Worm (Caenorhabditis elegans) whole organism, mixed stage, embryonic: ENCODE results near the gene F13B12.7.

Experiments
- ces-1 ChIP-seq: fragments of 150-350 bp; optimal IDR thresholded peaks from 2 replicates; lab custom pipeline; 2014; ENCODE audit warnings: missing biosample characterization, missing genetic modification reagents, missing genetic modification characterization
- elt-1 ChIP-seq: sonication (generic microtip); optimal IDR thresholded peaks from 2 replicates; lab custom pipeline; 2017; ENCODE audit warnings: missing genetic modification characterization, mild to moderate bottlenecking, missing compliant biosample characterization, antibody characterized with exemption, moderate library complexity, borderline replicate concordance; ENCODE audit not compliant: insufficient read depth
- elt-3 ChIP-seq: fragments of 150-350 bp; optimal IDR thresholded peaks from 2 replicates; lab custom pipeline; 2014; ENCODE audit warnings: missing biosample characterization, missing genetic modification characterization
- lsy-2 ChIP-seq: fragments of 150-350 bp; optimal IDR thresholded peaks from 2 replicates; lab custom pipeline; 2014; ENCODE audit warnings: missing biosample characterization, missing genetic modification characterization
- mab-5 ChIP-seq: fragments of 150-350 bp; optimal IDR thresholded peaks from 2 replicates; lab custom pipeline; 2014; ENCODE audit warnings: missing biosample characterization, missing genetic modification characterization
- nhr-12 ChIP-seq: fragments of 150-350 bp; optimal IDR thresholded peaks from 2 replicates; lab custom pipeline; 2014; ENCODE audit warnings: missing biosample characterization, missing genetic modification characterization
- nhr-2 ChIP-seq: fragments of 150-350 bp; optimal IDR thresholded peaks from 2 replicates; lab custom pipeline; 2014; ENCODE audit warnings: missing biosample characterization, missing genetic modification characterization
- nhr-237 ChIP-seq: fragments of 150-350 bp; optimal IDR thresholded peaks from 2 replicates; lab custom pipeline; 2014; ENCODE audit warnings: missing biosample characterization, missing genetic modification characterization
- nhr-28 ChIP-seq: fragments of 150-350 bp; optimal IDR thresholded peaks from 2 replicates; lab custom pipeline; 2014; ENCODE audit warnings: missing biosample characterization, missing genetic modification characterization
- pha-4 ChIP-seq: fragments of 150-350 bp; optimal IDR thresholded peaks from 2 replicates; lab custom pipeline; 2018; ENCODE audit warnings: missing biosample characterization, missing genetic modification reagents, missing genetic modification characterization
- ztf-11 ChIP-seq: fragments of 150-350 bp; optimal IDR thresholded peaks from 2 replicates; lab custom pipeline; 2014; ENCODE audit warnings: missing biosample characterization, missing genetic modification characterization

DNA sequence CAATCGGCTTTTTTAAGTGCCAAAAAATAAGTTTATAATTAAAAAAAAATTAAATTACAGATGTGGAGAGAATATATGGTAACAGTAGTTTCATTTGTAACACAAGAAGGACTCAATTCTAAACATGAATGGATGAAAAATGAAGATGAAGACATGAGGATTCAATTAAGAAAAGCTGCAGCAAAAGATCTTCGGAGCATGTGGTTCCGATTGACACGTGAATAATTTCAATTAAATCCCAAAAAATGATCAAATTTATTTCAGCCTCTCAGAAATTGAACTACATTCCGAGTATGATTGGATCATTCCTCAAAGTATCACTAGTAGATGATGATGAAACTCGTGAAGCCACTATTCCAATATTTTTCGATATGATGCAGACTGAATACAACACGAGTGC, 45.8 kb downstream of the F13B12.7 start:
- TF ChIP-seq lsy-2 (tag; lab: Kevin White, UChicago) (no peak), mab-5 (no peak), ztf-11 (no peak), elt-3 (tag; lab: Kevin White, UChicago) (no peak), nhr-28 (tag; lab: Kevin White, UChicago) (no peak), elt-1 (tag; lab: Kevin White, UChicago) (no peak), nhr-12 (tag; lab: Kevin White, UChicago) (no peak), nhr-2 (no peak), pha-4 (tag; lab: Kevin White, UChicago) (no peak), nhr-237 (tag; lab: Kevin White, UChicago) (no peak), ces-1 (GFP tag; lab: Kevin White, UChicago) (no peak)
